Fruit fly (Drosophila melanogaster): ENCODE results near the gene jigr1.
A peak's percentile ranks its signal among the peaks of the same experiment; 100 is the strongest.

jigr1 gene

dm6 chr3R:25647577-25648257, 10.1 kb downstream of the jigr1 start (continued):
- TF ChIP-seq CG14860 (GFP tag; IDR thresholded peaks at IDR 0.05; ENCODE audit: partially characterized antibody) (peak; percentile 85), pb (GFP tag; optimal IDR thresholded peaks at IDR 0.05) (no peak), mld (GFP tag; IDR thresholded peaks at IDR 0.05; ENCODE audit: partially characterized antibody) (peak; percentile 89), chm (GFP tag; IDR thresholded peaks at IDR 0.05) (peak; percentile 65), MBD-R2 (GFP tag; IDR thresholded peaks at IDR 0.05) (peak; percentile 44; the same call in 1 of the 2 replicates), CG11093 (GFP tag; IDR thresholded peaks at IDR 0.05) (no peak), onecut (GFP tag; IDR thresholded peaks at IDR 0.05) (peak; percentile 12), knrl (GFP tag; IDR thresholded peaks at IDR 0.05; ENCODE audit: partially characterized antibody) (peak; percentile 63), Lhr (GFP tag; optimal IDR thresholded peaks at IDR 0.05) (peak; percentile 13), CG17328 (GFP tag; IDR thresholded peaks at IDR 0.05) (peak; percentile 19; the same call in 1 of the 2 replicates), dan (GFP tag; IDR thresholded peaks at IDR 0.05) (no peak), sug (tag; optimal IDR thresholded peaks at IDR 0.05) (peak; percentile 2), CG2116 (GFP tag; optimal IDR thresholded peaks at IDR 0.05) (peak; percentile 58), ATbp (GFP tag; optimal IDR thresholded peaks at IDR 0.05) (peak; percentile 37), HLH3B (GFP tag; IDR thresholded peaks at IDR 0.05) (peak; percentile 46; the same call in 1 of the 2 replicates), CG11085 (GFP tag; IDR thresholded peaks at IDR 0.05) (no peak), CG17612 (GFP tag; IDR thresholded peaks at IDR 0.05) (no peak), CG31441 (GFP tag; IDR thresholded peaks at IDR 0.05) (no peak), amos (GFP tag; IDR thresholded peaks at IDR 0.05; ENCODE audit: partially characterized antibody) (peak; percentile 68), Dref (GFP tag; IDR thresholded peaks at IDR 0.05) (peak; percentile 50), Eip74EF (GFP tag; optimal IDR thresholded peaks at IDR 0.05) (peak in 1 of 2 experiments; percentile 28), Trl (optimal IDR thresholded peaks at IDR 0.05) (no peak), Trl (GFP tag; optimal IDR thresholded peaks at IDR 0.05) (peak; percentile 51), Dip3 (GFP tag; optimal IDR thresholded peaks at IDR 0.05) (no peak), CG6254 (GFP tag; optimal IDR thresholded peaks at IDR 0.05) (peak; percentile 27), CG10979 (tag; optimal IDR thresholded peaks at IDR 0.05) (peak; percentile 37), CG2889 (GFP tag; IDR thresholded peaks at IDR 0.05) (no peak), CG2202 (tag; optimal IDR thresholded peaks at IDR 0.05) (no peak), CG34376 (GFP tag; optimal IDR thresholded peaks at IDR 0.05) (peak; percentile 2), ssp (GFP tag; IDR thresholded peaks at IDR 0.05) (0 out of 2 replicates have a peak, but pooled peaks have one; percentile 27), CG30020 (tag; optimal IDR thresholded peaks at IDR 0.05) (no peak), Opbp (GFP tag; IDR thresholded peaks at IDR 0.05; ENCODE audit: partially characterized antibody) (peak; percentile 93), CG18011 (GFP tag; optimal IDR thresholded peaks at IDR 0.05) (no peak), nerfin-2 (GFP tag; IDR thresholded peaks at IDR 0.05; ENCODE audit: partially characterized antibody) (peak; percentile 89), CG7963 (GFP tag; IDR thresholded peaks at IDR 0.05; ENCODE audit: partially characterized antibody) (peak; percentile 85), CG11695 (GFP tag; IDR thresholded peaks at IDR 0.05) (peak; percentile 82), vvl (GFP tag; IDR thresholded peaks at IDR 0.05) (0 out of 2 replicates have a peak, but pooled peaks have one; percentile 57), CG32772 (GFP tag; IDR thresholded peaks at IDR 0.05) (peak; percentile 58; the same call in 1 of the 2 replicates), gfzf (GFP tag; optimal IDR thresholded peaks at IDR 0.05) (peak; percentile 7), sqz (GFP tag; optimal IDR thresholded peaks at IDR 0.05) (peak; percentile 89), tna (GFP tag; IDR thresholded peaks at IDR 0.05; ENCODE audit: partially characterized antibody) (peak; percentile 89), Abd-B (GFP tag; optimal IDR thresholded peaks at IDR 0.05) (peak; percentile 28), CG18619 (GFP tag; optimal IDR thresholded peaks at IDR 0.05) (no peak), yki (optimal IDR thresholded peaks at IDR 0.05) (no peak), row (GFP tag; IDR thresholded peaks at IDR 0.05) (peak; percentile 31; the same call in 1 of the 3 replicates), MTF-1 (GFP tag; optimal IDR thresholded peaks at IDR 0.05; ENCODE audit: borderline replicate concordance) (peak; percentile 28), tx (GFP tag; optimal IDR thresholded peaks at IDR 0.05) (no peak), chinmo (GFP tag; IDR thresholded peaks at IDR 0.05; ENCODE audit: partially characterized antibody) (peak; percentile 99)
